Worm (Caenorhabditis elegans) whole organism, early embryonic: Measurements from ENCODE around the gene spp-28.

Experiments used
- B0310.2 ChIP-seq: sonication (generic microtip); optimal IDR thresholded peaks from 2 replicates; lab custom pipeline; 2016; ENCODE audit warnings: mild to moderate bottlenecking, missing genetic modification characterization, missing compliant biosample characterization
- F13C5.2 ChIP-seq: sonication (generic microtip); optimal IDR thresholded peaks from 2 replicates; lab custom pipeline; 2017; ENCODE audit warnings: mild to moderate bottlenecking, missing genetic modification characterization, inconsistent platforms, missing compliant biosample characterization
- aly-1 ChIP-seq: sonication (generic microtip); optimal IDR thresholded peaks from 2 replicates; lab custom pipeline; 2016; ENCODE audit warnings: missing genetic modification characterization, missing compliant biosample characterization
- ama-1 ChIP-seq: fragments of 150-350 bp; optimal IDR thresholded peaks from 2 replicates; lab custom pipeline; 2014
- ceh-13 ChIP-seq: fragments of 200-800 bp; sonication (Bioruptor generic); optimal IDR thresholded peaks from 2 replicates; lab custom pipeline; 2018; ENCODE audit warnings: mild to moderate bottlenecking, missing genetic modification characterization, missing compliant biosample characterization
- ceh-36 ChIP-seq: sonication (generic microtip); optimal IDR thresholded peaks from 2 replicates; lab custom pipeline; 2016; ENCODE audit warnings: missing genetic modification characterization, inconsistent platforms, missing compliant biosample characterization
- ets-7 ChIP-seq: sonication (generic microtip); optimal IDR thresholded peaks from 2 replicates; lab custom pipeline; 2016; ENCODE audit warnings: missing genotype, missing genetic modification characterization, missing compliant biosample characterization
- flt-1 ChIP-seq: fragments of 200-800 bp; sonication (Bioruptor generic); IDR thresholded peaks from 2 replicates; pipeline ENCODE4 v1.3.6; 2022; ENCODE audit warnings: missing genetic modification characterization, missing compliant biosample characterization
- hmbx-1 ChIP-seq: sonication (generic microtip); optimal IDR thresholded peaks from 2 replicates; lab custom pipeline; 2016; ENCODE audit warnings: mild to moderate bottlenecking, missing genetic modification characterization, missing compliant biosample characterization
- hmg-4 ChIP-seq: fragments of 200-800 bp; sonication (Bioruptor generic); optimal IDR thresholded peaks from 2 replicates; lab custom pipeline; 2018; ENCODE audit warnings: mild to moderate bottlenecking, missing genetic modification characterization, missing compliant biosample characterization
- hnd-1 ChIP-seq: sonication (generic microtip); optimal IDR thresholded peaks from 2 replicates; lab custom pipeline; 2016; ENCODE audit warnings: missing genetic modification characterization, missing compliant biosample characterization
- pes-1 ChIP-seq: fragments of 200-800 bp; sonication (Bioruptor generic); IDR thresholded peaks from 2 replicates; pipeline ENCODE4 v1.3.6; 2022; ENCODE audit warnings: missing genetic modification reagents, missing genetic modification characterization, missing compliant biosample characterization
- scrt-1 ChIP-seq: fragments of 200-800 bp; sonication (Bioruptor generic); IDR thresholded peaks from 2 replicates; pipeline ENCODE4 v1.3.6; 2022; ENCODE audit warnings: missing genetic modification characterization, missing compliant biosample characterization
- sea-1 ChIP-seq: fragments of 200-800 bp; sonication (Bioruptor generic); conservative IDR thresholded peaks from 2 replicates; pipeline ENCODE4 v1.3.6; 2022; ENCODE audit warnings: missing genetic modification characterization, missing compliant biosample characterization
- tbx-11 ChIP-seq: fragments of 200-800 bp; sonication (Bioruptor generic); IDR thresholded peaks from 2 replicates; pipeline ENCODE4 v1.3.6; 2022; ENCODE audit warnings: missing genetic modification characterization, missing compliant biosample characterization
- tbx-37 ChIP-seq: fragments of 200-800 bp; sonication (Bioruptor generic); conservative IDR thresholded peaks from 2 replicates; pipeline ENCODE4 v1.3.6; 2022; ENCODE audit warnings: missing genetic modification reagents, missing genetic modification characterization, missing compliant biosample characterization
- tra-4 ChIP-seq: sonication (generic microtip); optimal IDR thresholded peaks from 2 replicates; lab custom pipeline; 2017; ENCODE audit warnings: missing genetic modification characterization, missing compliant biosample characterization

spp-28 gene

ce11 chrIII:4208210-4208609 is 18.1 kb upstream of the spp-28 start:
- no peak for TF ChIP-seq aly-1
- no peak for TF ChIP-seq ceh-13 (GFP tag; lab: Kevin White, UChicago)
- TF ChIP-seq flt-1 (GFP tag; lab: Robert Waterston, UW), result no peak
- TF ChIP-seq F13C5.2 (tag; lab: Kevin White, UChicago), result no peak
- TF ChIP-seq pes-1 (GFP tag; lab: Robert Waterston, UW), result no peak
- TF ChIP-seq tbx-37 (GFP tag; lab: Robert Waterston, UW), result no peak
- TF ChIP-seq tra-4 (tag; lab: Kevin White, UChicago), result no peak
- no peak for TF ChIP-seq tbx-11 (GFP tag; lab: Robert Waterston, UW)

ce11 chrIII:4205751-4206327 is 15.7 kb upstream of the spp-28 start, which contains the start of gene R74.8:
Gene R74.8, plus strand, starts transcription at chrIII:4206277.
- TF ChIP-seq tbx-37 (GFP tag; lab: Robert Waterston, UW) (no peak), ama-1 (no peak), flt-1 (GFP tag; lab: Robert Waterston, UW) (no peak), hnd-1 (no peak), tbx-11 (GFP tag; lab: Robert Waterston, UW) (no peak), hmg-4 (no peak), scrt-1 (GFP tag; lab: Robert Waterston, UW) (no peak), ceh-13 (GFP tag; lab: Kevin White, UChicago) (no peak), ets-7 (tag; lab: Kevin White, UChicago) (no peak), tra-4 (tag; lab: Kevin White, UChicago) (no peak), F13C5.2 (tag; lab: Kevin White, UChicago) (no peak), B0310.2 (tag; lab: Kevin White, UChicago) (no peak)

ce11 chrIII:4204964-4205363 is 14.8 kb upstream of the spp-28 start:
- TF ChIP-seq hmg-4 (no peak), scrt-1 (GFP tag; lab: Robert Waterston, UW) (no peak), ets-7 (tag; lab: Kevin White, UChicago) (no peak), B0310.2 (tag; lab: Kevin White, UChicago) (no peak), aly-1 (no peak), ceh-36 (tag; lab: Kevin White, UChicago) (no peak), pes-1 (GFP tag; lab: Robert Waterston, UW) (no peak), hmbx-1 (tag; lab: Kevin White, UChicago) (no peak), ama-1 (no peak)

- no peak for TF ChIP-seq scrt-1 (GFP tag; lab: Robert Waterston, UW)
- TF ChIP-seq hmg-4, result no peak
- TF ChIP-seq hmbx-1 (tag; lab: Kevin White, UChicago), result no peak
- TF ChIP-seq ceh-13 (GFP tag; lab: Kevin White, UChicago), result no peak
- no peak for TF ChIP-seq ama-1
- no peak for TF ChIP-seq hnd-1
- TF ChIP-seq sea-1, result no peak
- no peak for TF ChIP-seq tbx-11 (GFP tag; lab: Robert Waterston, UW)
- no peak for TF ChIP-seq tra-4 (tag; lab: Kevin White, UChicago)
These were observed 13.9 kb upstream of the spp-28 start, which contains the start of the genes pelo-1 and R74.7 for ce11 chrIII:4204072-4204471. Gene pelo-1, minus strand, starts transcription at chrIII:4204222. Gene R74.7, plus strand, starts transcription at chrIII:4204429.

- TF ChIP-seq tbx-11 (GFP tag; lab: Robert Waterston, UW) (no peak), ama-1 (no peak), F13C5.2 (tag; lab: Kevin White, UChicago) (no peak), aly-1 (no peak), hnd-1 (no peak), scrt-1 (GFP tag; lab: Robert Waterston, UW) (no peak)
These were observed 6.8 kb upstream of the spp-28 start, which contains the start of gene asd-1 for ce11 chrIII:4196988-4197384. Gene asd-1, plus strand, starts transcription at chrIII:4197285.

- TF ChIP-seq tbx-37 (GFP tag; lab: Robert Waterston, UW), result peak; percentile 59; the same call in 1 of the 2 replicates
- TF ChIP-seq ama-1, result no peak
- TF ChIP-seq tra-4 (tag; lab: Kevin White, UChicago), result no peak
- TF ChIP-seq B0310.2 (tag; lab: Kevin White, UChicago), result no peak
- TF ChIP-seq ceh-36 (tag; lab: Kevin White, UChicago), result no peak
- TF ChIP-seq flt-1 (GFP tag; lab: Robert Waterston, UW), result no peak
- TF ChIP-seq pes-1 (GFP tag; lab: Robert Waterston, UW), result no peak
- TF ChIP-seq hmg-4, result peak; percentile 41
- no peak for TF ChIP-seq aly-1
These were observed 6.3 kb upstream of the spp-28 start for ce11 chrIII:4196301-4196987.

ce11 chrIII:4195306-4196008 is 5.3 kb upstream of the spp-28 start:
- 0 out of 2 replicates have a peak, but pooled peaks have one; percentile 35 for TF ChIP-seq sea-1
- no peak for TF ChIP-seq tra-4 (tag; lab: Kevin White, UChicago)
- 0 out of 2 replicates have a peak, but pooled peaks have one; percentile 5 for TF ChIP-seq tbx-37 (GFP tag; lab: Robert Waterston, UW)
